Fruit fly (Drosophila melanogaster): ENCODE measurements around the gene iPLA2-VIA.

The iPLA2-VIA gene

dm6 chr3L:9855784-9856426, 8.2 kb downstream of the iPLA2-VIA start (continued):
- peak; percentile 93 for TF ChIP-seq PHDP (tag; optimal IDR thresholded peaks at IDR 0.05)
- peak; percentile 96 for TF ChIP-seq CG6813 (GFP tag; optimal IDR thresholded peaks at IDR 0.05)
- peak; percentile 96 for TF ChIP-seq D19A (tag; optimal IDR thresholded peaks at IDR 0.05)
- peak; percentile 92 for TF ChIP-seq CG7357 (GFP tag; IDR thresholded peaks at IDR 0.05)
- TF ChIP-seq seq (GFP tag; IDR thresholded peaks at IDR 0.05) = peak; percentile 95
- peak; percentile 98 for TF ChIP-seq ATbp (GFP tag; optimal IDR thresholded peaks at IDR 0.05)
- peak; percentile 88 for TF ChIP-seq CG9215 (GFP tag; IDR thresholded peaks at IDR 0.05)
- TF ChIP-seq Sry-δ (GFP tag; optimal IDR thresholded peaks at IDR 0.05) = peak; percentile 74
- peak; percentile 95 for TF ChIP-seq CG10267 (tag; optimal IDR thresholded peaks at IDR 0.05)
- peak; percentile 95 for TF ChIP-seq CG11695 (GFP tag; IDR thresholded peaks at IDR 0.05)
- no peak for TF ChIP-seq prd (optimal IDR thresholded peaks at IDR 0.05)
- TF ChIP-seq prd (GFP tag; IDR thresholded peaks at IDR 0.05) = peak; percentile 99
- TF ChIP-seq CG8765 (GFP tag; IDR thresholded peaks at IDR 0.05) = peak; percentile 98
- peak; percentile 98 for TF ChIP-seq CG34422 (GFP tag; IDR thresholded peaks at IDR 0.05)
- peak; percentile 94 for TF ChIP-seq CG3838 (GFP tag; optimal IDR thresholded peaks at IDR 0.05)
- TF ChIP-seq CG17385 (GFP tag; optimal IDR thresholded peaks at IDR 0.05) = peak; percentile 90
- TF ChIP-seq ash1 (GFP tag; optimal IDR thresholded peaks at IDR 0.05) = peak; percentile 73
- peak; percentile 94 for TF ChIP-seq Ada2b (GFP tag; IDR thresholded peaks at IDR 0.05)
- TF ChIP-seq CG4730 (GFP tag; IDR thresholded peaks at IDR 0.05) = peak; percentile 95
- peak; percentile 95 for TF ChIP-seq E2f1 (GFP tag; IDR thresholded peaks at IDR 0.05)
- TF ChIP-seq Sin3A (optimal IDR thresholded peaks at IDR 0.05) = no peak
- TF ChIP-seq twi (tag; optimal IDR thresholded peaks at IDR 0.05) = peak; percentile 100
- TF ChIP-seq CG4404 (GFP tag; IDR thresholded peaks at IDR 0.05) = peak; percentile 99
- TF ChIP-seq tio (GFP tag; optimal IDR thresholded peaks at IDR 0.05) = peak; percentile 96
- no peak for TF ChIP-seq amos (GFP tag; IDR thresholded peaks at IDR 0.05; ENCODE audit: partially characterized antibody)
- TF ChIP-seq da (GFP tag; optimal IDR thresholded peaks at IDR 0.05) = peak; percentile 88
- peak; percentile 86 for TF ChIP-seq Jarid2 (GFP tag; optimal IDR thresholded peaks at IDR 0.05)
- peak; percentile 75 for TF ChIP-seq CG10321 (GFP tag; IDR thresholded peaks at IDR 0.05)
- peak; percentile 97 for TF ChIP-seq CG2875 (GFP tag; optimal IDR thresholded peaks at IDR 0.05)
- TF ChIP-seq cwo (GFP tag; optimal IDR thresholded peaks at IDR 0.05) = peak; percentile 90
- TF ChIP-seq Rfx (GFP tag; IDR thresholded peaks at IDR 0.05) = peak; percentile 93
- TF ChIP-seq chif (GFP tag; optimal IDR thresholded peaks at IDR 0.05) = peak; percentile 97 to 99
- no peak for TF ChIP-seq hb (GFP tag; IDR thresholded peaks at IDR 0.05; ENCODE audit: partially characterized antibody)
- TF ChIP-seq tup (GFP tag; optimal IDR thresholded peaks at IDR 0.05) = peak; percentile 91
- peak; percentile 81 for TF ChIP-seq Hmx (GFP tag; optimal IDR thresholded peaks at IDR 0.05)
- TF ChIP-seq CG9817 (tag; optimal IDR thresholded peaks at IDR 0.05) = peak; percentile 93
- peak; percentile 97 for TF ChIP-seq tap (tag; optimal IDR thresholded peaks at IDR 0.05)
- TF ChIP-seq Doc2 (GFP tag; IDR thresholded peaks at IDR 0.05) = peak; percentile 84
- TF ChIP-seq Dbx (GFP tag; IDR thresholded peaks at IDR 0.05) = peak; percentile 81
- TF ChIP-seq CG5180 (GFP tag; optimal IDR thresholded peaks at IDR 0.05) = peak; percentile 92
- peak; percentile 79 for TF ChIP-seq psq (GFP tag; optimal IDR thresholded peaks at IDR 0.05)
- no peak for TF ChIP-seq Scr (GFP tag; IDR thresholded peaks at IDR 0.05; ENCODE audit: partially characterized antibody)
- peak; percentile 95 for TF ChIP-seq CG12942 (GFP tag; optimal IDR thresholded peaks at IDR 0.05)
- TF ChIP-seq Hmr (GFP tag; optimal IDR thresholded peaks at IDR 0.05) = peak; percentile 88
- peak; percentile 96 for TF ChIP-seq CG4360 (GFP tag; IDR thresholded peaks at IDR 0.05)
- no peak for TF ChIP-seq CG16813 (GFP tag; IDR thresholded peaks at IDR 0.05; ENCODE audit: partially characterized antibody)
- TF ChIP-seq vnd (GFP tag; IDR thresholded peaks at IDR 0.05; ENCODE audit: partially characterized antibody) = no peak
- peak; percentile 88 for TF ChIP-seq scrt (GFP tag; optimal IDR thresholded peaks at IDR 0.05)
- peak; percentile 70 for TF ChIP-seq D19B (GFP tag; optimal IDR thresholded peaks at IDR 0.05)
- peak; percentile 98 for TF ChIP-seq CG1603 (tag; optimal IDR thresholded peaks at IDR 0.05)

Measured in whole organism, embryonic.